Fruit fly (Drosophila melanogaster) whole organism, embryonic: ENCODE results near the gene Nep7.

Experiments used
- CG10147 ChIP-seq: fragments of 200-800 bp; sonication (Bioruptor generic); optimal IDR thresholded peaks from 2 replicates; lab custom pipeline; 2019; ENCODE audit warnings: missing biosample characterization, mild to moderate bottlenecking, missing genetic modification characterization, moderate library complexity
- CG11560 ChIP-seq: fragments of 200-800 bp; sonication (Bioruptor generic); IDR thresholded peaks from 3 replicates; pipeline ENCODE4 v1.3.6; 2022; ENCODE audit warnings: missing biosample characterization, missing genetic modification characterization
- CG12744 ChIP-seq: fragments of 200-800 bp; sonication (Bioruptor generic); optimal IDR thresholded peaks from 2 replicates; lab custom pipeline; 2016; ENCODE audit warnings: missing biosample characterization, missing genetic modification characterization
- CG12769 ChIP-seq: fragments of 200-800 bp; sonication (Bioruptor generic); optimal IDR thresholded peaks from 2 replicates; lab custom pipeline; 2019; ENCODE audit warnings: missing biosample characterization, mild to moderate bottlenecking, missing genetic modification characterization, moderate library complexity
- CG12942 ChIP-seq: fragments of 200-800 bp; sonication (Bioruptor generic); optimal IDR thresholded peaks from 3 replicates; lab custom pipeline; 2016; ENCODE audit warnings: missing biosample characterization, missing genetic modification characterization
- CG14050 ChIP-seq: fragments of 200-800 bp; sonication (Bioruptor generic); IDR thresholded peaks from 3 replicates; pipeline ENCODE4 v1.3.6; 2022; ENCODE audit warnings: missing biosample characterization, missing genetic modification characterization
- CG2120 ChIP-seq: fragments of 200-800 bp; sonication (Bioruptor generic); optimal IDR thresholded peaks from 3 replicates; lab custom pipeline; 2016; ENCODE audit warnings: missing biosample characterization, missing genetic modification characterization
- CG2678 ChIP-seq: fragments of 200-800 bp; sonication (Bioruptor generic); optimal IDR thresholded peaks from 3 replicates; lab custom pipeline; 2019; ENCODE audit warnings: missing biosample characterization, mild to moderate bottlenecking, missing genetic modification characterization, moderate library complexity
- CG2889 ChIP-seq: fragments of 200-800 bp; sonication (Bioruptor generic); IDR thresholded peaks from 3 replicates; pipeline ENCODE4 v1.3.6; 2022; ENCODE audit warnings: missing biosample characterization, missing genetic modification characterization
- CG33557 ChIP-seq: fragments of 200-800 bp; sonication (Bioruptor generic); optimal IDR thresholded peaks from 2 replicates; lab custom pipeline; 2019; ENCODE audit warnings: missing biosample characterization, mild to moderate bottlenecking, missing genetic modification characterization, moderate library complexity
- CG34376 ChIP-seq: fragments of 200-800 bp; sonication (Bioruptor generic); optimal IDR thresholded peaks from 2 replicates; lab custom pipeline; 2018; ENCODE audit warnings: missing biosample characterization, mild to moderate bottlenecking, missing genetic modification characterization
- CG4854 ChIP-seq: fragments of 200-800 bp; sonication (Bioruptor generic); optimal IDR thresholded peaks from 2 replicates; lab custom pipeline; 2016; ENCODE audit warnings: missing biosample characterization, missing genetic modification characterization, inconsistent platforms
- CG6683 ChIP-seq: fragments of 200-800 bp; sonication (Bioruptor generic); optimal IDR thresholded peaks from 2 replicates; lab custom pipeline; 2017; ENCODE audit warnings: missing biosample characterization, mild to moderate bottlenecking, missing genetic modification characterization, missing genetic modification reagents
- CG7556 ChIP-seq: fragments of 200-800 bp; sonication (Bioruptor generic); optimal IDR thresholded peaks from 2 replicates; lab custom pipeline; 2017; ENCODE audit warnings: missing biosample characterization, mild to moderate bottlenecking, missing genetic modification characterization
- CG8281 ChIP-seq: fragments of 200-800 bp; sonication (Bioruptor generic); optimal IDR thresholded peaks from 2 replicates; lab custom pipeline; 2018; ENCODE audit warnings: missing biosample characterization, mild to moderate bottlenecking, missing genetic modification characterization, moderate library complexity
- CG9437 ChIP-seq: fragments of 200-800 bp; sonication (Bioruptor generic); optimal IDR thresholded peaks from 2 replicates; lab custom pipeline; 2018; ENCODE audit warnings: missing biosample characterization, mild to moderate bottlenecking, missing genetic modification characterization
- D ChIP-seq, 2 experiments: fragments of 200-800 bp in 1 of 2; fragments of >200 bp in 1 of 2; sonication (Bioruptor generic) in 1 of 2; optimal IDR thresholded peaks; 2 replicates in 1 of 2; 3 replicates in 1 of 2; lab custom pipeline; 2017; ENCODE audit warnings: mild to moderate bottlenecking in 1 of 2, missing biosample characterization in 1 of 2, missing genetic modification characterization in 1 of 2, missing genetic modification reagents in 1 of 2
- Deaf1 ChIP-seq: fragments of 200-800 bp; optimal IDR thresholded peaks from 3 replicates; lab custom pipeline; 2019; ENCODE audit warnings: missing biosample characterization, mild to moderate bottlenecking, missing genetic modification characterization, moderate library complexity
- Elba2 ChIP-seq: fragments of 200-800 bp; sonication (Bioruptor generic); optimal IDR thresholded peaks from 3 replicates; lab custom pipeline; 2016; ENCODE audit warnings: missing biosample characterization, missing genetic modification characterization
- Gug ChIP-seq: fragments of 200-800 bp; sonication (Bioruptor generic); IDR thresholded peaks from 4 replicates; pipeline ENCODE4 v1.3.6; 2022; ENCODE audit warnings: missing biosample characterization, missing genetic modification characterization
- HHEX ChIP-seq: fragments of 200-800 bp; sonication (Bioruptor generic); optimal IDR thresholded peaks from 3 replicates; lab custom pipeline; 2017; ENCODE audit warnings: missing biosample characterization, mild to moderate bottlenecking, missing genetic modification characterization, missing genetic modification reagents
- Hmx ChIP-seq: fragments of 200-800 bp; sonication (Bioruptor generic); optimal IDR thresholded peaks from 2 replicates; lab custom pipeline; 2016; ENCODE audit warnings: missing biosample characterization, missing genetic modification characterization
- Mad ChIP-seq: fragments of 200-800 bp; sonication (Bioruptor generic); optimal IDR thresholded peaks from 2 replicates; lab custom pipeline; 2016; ENCODE audit warnings: missing biosample characterization, missing genetic modification characterization
- PHDP ChIP-seq: fragments of 200-800 bp; sonication (Bioruptor generic); optimal IDR thresholded peaks from 3 replicates; lab custom pipeline; 2018; ENCODE audit warnings: missing biosample characterization, mild to moderate bottlenecking, missing genetic modification characterization, moderate library complexity
- TFAM ChIP-seq: fragments of 200-800 bp; sonication (Bioruptor generic); optimal IDR thresholded peaks from 2 replicates; lab custom pipeline; 2017; ENCODE audit warnings: missing biosample characterization, missing genetic modification characterization, inconsistent platforms
- amos ChIP-seq: fragments of 200-800 bp; sonication (Bioruptor generic); IDR thresholded peaks from 2 replicates; pipeline ENCODE4 v1.3.6; 2022; ENCODE audit warnings: missing biosample characterization, missing genetic modification characterization; ENCODE audit not compliant: partially characterized antibody
- ash1 ChIP-seq: fragments of 200-800 bp; sonication (Bioruptor generic); optimal IDR thresholded peaks from 2 replicates; lab custom pipeline; 2018; ENCODE audit warnings: missing biosample characterization, mild to moderate bottlenecking, missing genetic modification characterization
- bab2 ChIP-seq: fragments of 200-800 bp; sonication (Bioruptor generic); optimal IDR thresholded peaks from 2 replicates; lab custom pipeline; 2016; ENCODE audit warnings: missing biosample characterization, missing genetic modification characterization
- bbx ChIP-seq: fragments of 200-800 bp; sonication (Bioruptor generic); IDR thresholded peaks from 2 replicates; pipeline ENCODE4 v1.3.6; 2022; ENCODE audit warnings: missing biosample characterization, missing genetic modification characterization; ENCODE audit not compliant: partially characterized antibody
- caup ChIP-seq: fragments of 200-800 bp; sonication (Bioruptor generic); optimal IDR thresholded peaks from 3 replicates; lab custom pipeline; 2017; ENCODE audit warnings: missing biosample characterization, mild to moderate bottlenecking, missing genetic modification characterization, moderate library complexity; ENCODE audit not compliant: severe bottlenecking
- ci ChIP-seq: fragments of 200-800 bp; sonication (Bioruptor generic); IDR thresholded peaks from 3 replicates; pipeline ENCODE4 v1.3.6; 2022; ENCODE audit warnings: missing biosample characterization, missing genetic modification characterization
- dysf ChIP-seq: fragments of 200-800 bp; sonication (Bioruptor generic); IDR thresholded peaks from 3 replicates; pipeline ENCODE4 v1.3.6; 2022; ENCODE audit warnings: missing biosample characterization, missing genetic modification characterization
- esg ChIP-seq: fragments of 200-800 bp; sonication (Bioruptor generic); conservative IDR thresholded peaks from 2 replicates; pipeline ENCODE4 v1.3.6; 2022; ENCODE audit warnings: missing biosample characterization, missing genetic modification characterization
- ewg ChIP-seq: fragments of 200-800 bp; sonication (Bioruptor generic); optimal IDR thresholded peaks from 3 replicates; lab custom pipeline; 2017; ENCODE audit warnings: mild to moderate bottlenecking, missing biosample characterization, missing genetic modification reagents, missing genetic modification characterization
- ftz-f1 ChIP-seq: fragments of 200-800 bp; sonication (Bioruptor generic); optimal IDR thresholded peaks from 2 replicates; lab custom pipeline; 2016; ENCODE audit warnings: missing biosample characterization, missing genetic modification characterization
- gsb-n ChIP-seq: fragments of 200-800 bp; sonication (Bioruptor generic); optimal IDR thresholded peaks from 3 replicates; lab custom pipeline; 2018; ENCODE audit warnings: missing biosample characterization, mild to moderate bottlenecking, missing genetic modification characterization
- gt ChIP-seq: fragments of 200-800 bp; sonication (Bioruptor generic); IDR thresholded peaks from 2 replicates; pipeline ENCODE4 v1.3.6; 2022; ENCODE audit warnings: missing biosample characterization, missing genetic modification characterization
- ham ChIP-seq: fragments of 200-800 bp; sonication (Bioruptor generic); IDR thresholded peaks from 2 replicates; pipeline ENCODE4 v1.3.6; 2022; ENCODE audit warnings: missing biosample characterization, missing genetic modification characterization
- jing ChIP-seq: fragments of 200-800 bp; sonication (Bioruptor generic); optimal IDR thresholded peaks from 2 replicates; lab custom pipeline; 2018; ENCODE audit warnings: missing biosample characterization, mild to moderate bottlenecking, missing genetic modification characterization
- kah ChIP-seq: fragments of 200-800 bp; sonication (Bioruptor generic); optimal IDR thresholded peaks from 2 replicates; lab custom pipeline; 2018; ENCODE audit warnings: missing biosample characterization, mild to moderate bottlenecking, missing genetic modification characterization
- lilli ChIP-seq: fragments of 200-800 bp; sonication (Bioruptor generic); optimal IDR thresholded peaks from 3 replicates; lab custom pipeline; 2016; ENCODE audit warnings: missing biosample characterization, missing genetic modification characterization
- oc ChIP-seq: fragments of 200-800 bp; sonication (Bioruptor generic); optimal IDR thresholded peaks from 2 replicates; lab custom pipeline; 2018; ENCODE audit warnings: missing biosample characterization, mild to moderate bottlenecking, missing genetic modification characterization, moderate library complexity
- onecut ChIP-seq: fragments of 200-800 bp; sonication (Bioruptor generic); IDR thresholded peaks from 2 replicates; pipeline ENCODE4 v1.3.6; 2022; ENCODE audit warnings: missing biosample characterization, missing genetic modification characterization
- psq ChIP-seq: fragments of 200-800 bp; sonication (Bioruptor generic); optimal IDR thresholded peaks from 2 replicates; lab custom pipeline; 2017; ENCODE audit warnings: missing biosample characterization, missing genetic modification characterization
- repo ChIP-seq: fragments of 200-800 bp; sonication (Bioruptor generic); optimal IDR thresholded peaks from 2 replicates; lab custom pipeline; 2016; ENCODE audit warnings: missing biosample characterization, missing genetic modification characterization
- shn ChIP-seq: fragments of 200-800 bp; sonication (Bioruptor generic); optimal IDR thresholded peaks from 3 replicates; lab custom pipeline; 2016; ENCODE audit warnings: missing biosample characterization, missing genetic modification characterization
- so ChIP-seq: fragments of 200-800 bp; sonication (Bioruptor generic); IDR thresholded peaks from 3 replicates; pipeline ENCODE4 v1.3.6; 2022; ENCODE audit warnings: missing biosample characterization, missing genetic modification characterization
- ssp ChIP-seq: fragments of 200-800 bp; sonication (Bioruptor generic); IDR thresholded peaks from 2 replicates; pipeline ENCODE4 v1.3.6; 2022; ENCODE audit warnings: missing biosample characterization, missing genetic modification characterization
- tna ChIP-seq: fragments of 200-800 bp; sonication (Bioruptor generic); IDR thresholded peaks from 2 replicates; pipeline ENCODE4 v1.3.6; 2022; ENCODE audit warnings: missing biosample characterization, missing genetic modification characterization; ENCODE audit not compliant: partially characterized antibody

Gene Nep7

DNA sequence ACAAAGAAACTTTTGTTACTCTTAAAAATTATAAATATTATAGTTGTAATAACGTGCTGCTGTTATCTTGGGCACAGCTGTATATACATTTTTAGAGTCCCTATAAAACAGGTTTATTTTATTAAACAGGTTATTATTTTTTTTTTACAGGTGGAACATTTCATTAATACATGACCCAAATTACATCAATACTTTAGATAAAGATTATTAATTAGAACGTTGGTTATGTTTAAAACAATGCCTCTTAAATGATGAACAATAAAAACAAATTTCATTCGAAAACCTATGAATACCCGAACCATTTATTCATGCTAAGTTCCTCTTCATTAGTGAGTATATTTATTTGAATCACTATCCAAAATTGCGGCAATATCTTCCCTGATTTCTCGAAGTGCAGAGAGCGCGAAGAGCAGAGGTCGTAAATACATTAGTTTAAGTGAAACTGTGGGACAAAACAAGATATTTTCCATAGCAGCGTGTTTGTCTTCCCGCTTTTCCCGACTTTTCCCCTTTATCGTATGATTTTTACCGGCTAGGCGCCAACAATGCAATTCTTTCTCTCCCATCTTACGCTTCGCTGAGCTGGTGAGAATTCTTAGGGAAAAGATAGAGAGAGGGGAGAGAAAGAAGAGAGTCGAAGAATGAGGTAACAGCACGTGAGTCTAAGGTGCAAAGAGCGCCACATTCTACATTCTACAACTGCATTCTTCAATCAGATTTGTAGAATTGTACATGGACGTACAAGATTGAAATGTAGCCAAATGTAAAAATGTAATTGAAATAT lies 34.1 kb downstream of the Nep7 start (continued):
- peak; percentile 23; the same call in 1 of the 2 replicates for TF ChIP-seq esg (GFP tag; lab: Robert Waterston, UW)
- no peak for TF ChIP-seq TFAM
- TF ChIP-seq bab2 (GFP tag; lab: Kevin White, UChicago): no peak
- TF ChIP-seq amos (GFP tag; lab: Robert Waterston, UW): no peak
- peak; percentile 35 for TF ChIP-seq HHEX (GFP tag; lab: Kevin White, UChicago)
- TF ChIP-seq CG14050 (GFP tag; lab: Robert Waterston, UW): peak; percentile 24; the same call in 1 of the 3 replicates
- TF ChIP-seq shn (GFP tag; lab: Kevin White, UChicago): no peak
- no peak for TF ChIP-seq kah (GFP tag; lab: Kevin White, UChicago)
- peak; percentile 98 for TF ChIP-seq CG12769 (tag; lab: Kevin White, UChicago)
- TF ChIP-seq ham (GFP tag; lab: Robert Waterston, UW): no peak
- no peak for TF ChIP-seq so
- no peak for TF ChIP-seq gt
- TF ChIP-seq CG11560 (tag; lab: Robert Waterston, UW): no peak
- TF ChIP-seq CG2889: peak; percentile 45; the same call in 1 of the 3 replicates
- TF ChIP-seq CG10147: no peak
- TF ChIP-seq ci (GFP tag; lab: Robert Waterston, UW): peak; percentile 67; the same call in 2 of the 3 replicates
- no peak for TF ChIP-seq D (optimal IDR thresholded peaks at IDR 0.05; lab: Kevin White, UChicago)
- peak; percentile 24 for TF ChIP-seq D (GFP tag; optimal IDR thresholded peaks at IDR 0.05; lab: Kevin White, UChicago)
- TF ChIP-seq tna: no peak
- TF ChIP-seq gsb-n: no peak
- peak; percentile 26 for TF ChIP-seq ewg (GFP tag; lab: Kevin White, UChicago)
- no peak for TF ChIP-seq CG4854 (GFP tag; lab: Kevin White, UChicago)
- TF ChIP-seq lilli: no peak
- TF ChIP-seq CG7556 (GFP tag; lab: Kevin White, UChicago): peak; percentile 69
- TF ChIP-seq ssp (GFP tag; lab: Robert Waterston, UW): peak; percentile 30; the same call in 1 of the 2 replicates
- TF ChIP-seq oc: no peak
- TF ChIP-seq bbx (GFP tag; lab: Robert Waterston, UW): no peak
- TF ChIP-seq repo (GFP tag; lab: Kevin White, UChicago): no peak
- TF ChIP-seq CG12942: no peak
- no peak for TF ChIP-seq CG33557 (GFP tag; lab: Kevin White, UChicago)
- peak; percentile 65 for TF ChIP-seq CG9437
- no peak for TF ChIP-seq CG6683 (GFP tag; lab: Kevin White, UChicago)
- TF ChIP-seq psq (GFP tag; lab: Kevin White, UChicago): no peak
- TF ChIP-seq Hmx (GFP tag; lab: Kevin White, UChicago): no peak
- TF ChIP-seq ftz-f1: no peak
- TF ChIP-seq CG2678: peak; percentile 58
- peak; percentile 15 for TF ChIP-seq PHDP (tag; lab: Kevin White, UChicago)
- TF ChIP-seq Mad (GFP tag; lab: Kevin White, UChicago): no peak
- no peak for TF ChIP-seq CG8281 (tag; lab: Kevin White, UChicago)
- TF ChIP-seq Gug (GFP tag; lab: Robert Waterston, UW): peak; percentile 69; the same call in 3 of the 4 replicates
- TF ChIP-seq jing (GFP tag; lab: Kevin White, UChicago): peak; percentile 31
- TF ChIP-seq CG2120 (GFP tag; lab: Kevin White, UChicago): peak; percentile 46
- TF ChIP-seq Deaf1 (tag; lab: Kevin White, UChicago): no peak
- TF ChIP-seq CG12744 (GFP tag; lab: Kevin White, UChicago): no peak
- TF ChIP-seq Elba2 (GFP tag; lab: Kevin White, UChicago): no peak
- TF ChIP-seq onecut (GFP tag; lab: Robert Waterston, UW): no peak
- TF ChIP-seq CG34376 (GFP tag; lab: Kevin White, UChicago): no peak
- TF ChIP-seq dysf (GFP tag; lab: Robert Waterston, UW): peak; percentile 56
- no peak for TF ChIP-seq ash1 (GFP tag; lab: Kevin White, UChicago)
- TF ChIP-seq caup (GFP tag; lab: Kevin White, UChicago): no peak
